Worm (Caenorhabditis elegans): Measurements from ENCODE around the gene mrp-1.

The mrp-1 gene

DNA sequence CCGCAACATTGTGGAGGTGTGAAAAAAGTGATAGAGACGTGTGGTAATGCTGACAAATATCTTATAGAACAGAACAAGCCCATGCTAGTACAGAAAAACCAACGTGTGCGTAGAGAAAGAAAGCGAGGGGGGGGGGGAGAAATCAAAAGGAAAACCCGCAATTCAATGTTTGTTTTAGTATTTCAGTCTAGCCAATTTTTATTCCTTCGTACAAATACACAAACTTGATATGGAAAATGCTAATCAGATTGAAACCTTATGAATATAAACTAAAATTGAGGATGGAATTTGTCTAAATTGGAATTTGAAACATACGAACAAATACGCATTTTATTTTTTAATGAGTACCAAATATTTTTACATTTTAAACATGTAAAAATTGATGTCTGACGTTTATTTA, at the start of gene mrp-1:
mrp-1 (minus strand) TSS at position 101 of the 400 bp plus-strand sequence.
- no peak for TF ChIP-seq aly-1 (tag; optimal IDR thresholded peaks at IDR 0.05)
- no peak for TF ChIP-seq hnd-1 (tag; optimal IDR thresholded peaks at IDR 0.05)
- TF ChIP-seq pes-1 (GFP tag; IDR thresholded peaks at IDR 0.05), result no peak
- no peak for TF ChIP-seq tbx-37 (GFP tag; conservative IDR thresholded peaks at IDR 0.05)
- no peak for TF ChIP-seq ets-7 (tag; optimal IDR thresholded peaks at IDR 0.05)
- TF ChIP-seq sea-1 (GFP tag; conservative IDR thresholded peaks at IDR 0.05), result no peak
- no peak for TF ChIP-seq tbx-11 (GFP tag; IDR thresholded peaks at IDR 0.05)
- no peak for TF ChIP-seq B0310.2 (tag; optimal IDR thresholded peaks at IDR 0.05)
- TF ChIP-seq hmbx-1 (tag; optimal IDR thresholded peaks at IDR 0.05), result no peak
- TF ChIP-seq ama-1 (optimal IDR thresholded peaks at IDR 0.05), result no peak
- TF ChIP-seq tra-4 (tag; optimal IDR thresholded peaks at IDR 0.05), result no peak
- no peak for TF ChIP-seq scrt-1 (GFP tag; IDR thresholded peaks at IDR 0.05)
- TF ChIP-seq ceh-36 (tag; optimal IDR thresholded peaks at IDR 0.05), result no peak
- no peak for TF ChIP-seq F13C5.2 (tag; optimal IDR thresholded peaks at IDR 0.05)

DNA sequence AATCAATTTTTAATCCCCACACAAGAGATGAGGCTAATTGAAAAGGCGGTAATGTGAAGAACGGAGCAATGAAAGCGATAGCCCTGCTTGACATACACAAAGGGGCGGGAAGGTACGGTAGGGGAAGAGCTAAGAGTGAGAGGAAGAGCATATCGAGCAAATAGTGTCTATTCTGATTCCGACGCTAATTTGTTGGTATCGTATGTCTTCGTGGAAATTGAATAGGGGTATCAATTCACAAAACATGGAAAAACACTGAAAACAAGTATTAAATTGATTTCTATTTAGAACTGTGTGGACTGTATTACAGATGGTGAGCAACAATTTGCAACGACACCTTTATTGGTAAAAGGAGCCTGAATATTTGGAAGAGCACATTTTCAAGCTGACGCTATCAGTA, 49.2 kb upstream of the mrp-1 start, which contains the start of gene pha-2:
pha-2 (minus strand) TSS at position 101 of the 400 bp plus-strand sequence.
- TF ChIP-seq hnd-1 (tag; optimal IDR thresholded peaks at IDR 0.05) (no peak), ets-7 (tag; optimal IDR thresholded peaks at IDR 0.05) (no peak), hmg-4 (GFP tag; optimal IDR thresholded peaks at IDR 0.05) (no peak), ceh-36 (tag; optimal IDR thresholded peaks at IDR 0.05) (no peak), sea-1 (GFP tag; conservative IDR thresholded peaks at IDR 0.05) (no peak), ama-1 (optimal IDR thresholded peaks at IDR 0.05) (no peak), flt-1 (GFP tag; IDR thresholded peaks at IDR 0.05) (no peak), ceh-13 (GFP tag; optimal IDR thresholded peaks at IDR 0.05) (no peak), F13C5.2 (tag; optimal IDR thresholded peaks at IDR 0.05) (no peak)

DNA sequence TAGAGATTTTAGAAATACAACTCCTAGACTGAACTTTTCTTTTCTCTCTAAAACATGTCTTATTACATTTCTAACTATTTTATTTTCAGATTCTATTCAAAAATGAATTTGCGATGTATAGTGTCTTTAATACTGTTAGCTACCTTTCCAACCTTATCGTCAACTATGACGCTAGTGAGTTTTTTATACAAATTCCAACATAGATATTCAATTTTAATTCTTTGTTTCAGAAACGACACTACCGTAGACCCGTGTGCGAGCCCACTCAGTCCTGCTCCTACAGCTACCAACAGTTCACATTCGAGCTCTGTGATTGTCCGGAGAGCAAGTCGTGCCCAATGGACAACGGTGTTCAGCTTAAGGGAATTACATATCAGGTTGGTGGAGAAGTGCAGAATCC, 41.4 kb upstream of the mrp-1 start, which contains the start of gene M6.4:
M6.4 (plus strand) TSS at position 55 of the 400 bp plus-strand sequence.
- TF ChIP-seq F13C5.2 (tag; optimal IDR thresholded peaks at IDR 0.05), result no peak
- TF ChIP-seq tbx-37 (GFP tag; conservative IDR thresholded peaks at IDR 0.05), result no peak
- TF ChIP-seq ceh-13 (GFP tag; optimal IDR thresholded peaks at IDR 0.05), result no peak
- no peak for TF ChIP-seq ceh-36 (tag; optimal IDR thresholded peaks at IDR 0.05)
- TF ChIP-seq ets-7 (tag; optimal IDR thresholded peaks at IDR 0.05), result no peak

DNA sequence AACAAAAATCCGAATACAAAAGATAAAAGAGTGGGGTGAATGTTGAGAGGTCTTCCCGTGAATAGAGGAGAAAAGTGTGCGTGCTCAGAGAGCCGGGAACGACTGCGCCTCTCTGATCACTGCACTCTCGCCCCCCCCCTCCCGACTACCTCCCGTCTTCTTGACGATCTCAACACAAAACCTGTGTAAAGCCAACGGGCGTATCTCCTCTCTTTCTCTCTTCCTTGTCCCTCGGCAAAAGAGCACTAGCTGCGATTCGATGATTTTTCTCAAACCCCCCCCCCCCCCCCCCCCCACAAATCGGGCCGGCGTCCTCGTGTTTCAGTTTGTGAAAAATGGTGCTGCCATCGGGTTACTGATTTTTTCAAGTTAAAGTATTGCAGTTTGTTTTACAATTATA, 34.0 kb upstream of the mrp-1 start:
- TF ChIP-seq ama-1 (optimal IDR thresholded peaks at IDR 0.05), result no peak
- TF ChIP-seq B0310.2 (tag; optimal IDR thresholded peaks at IDR 0.05), result no peak
- TF ChIP-seq ets-7 (tag; optimal IDR thresholded peaks at IDR 0.05), result no peak
- TF ChIP-seq hnd-1 (tag; optimal IDR thresholded peaks at IDR 0.05), result no peak
- no peak for TF ChIP-seq sea-1 (GFP tag; conservative IDR thresholded peaks at IDR 0.05)
- TF ChIP-seq F13C5.2 (tag; optimal IDR thresholded peaks at IDR 0.05), result no peak
- TF ChIP-seq hmbx-1 (tag; optimal IDR thresholded peaks at IDR 0.05), result no peak
- no peak for TF ChIP-seq ceh-36 (tag; optimal IDR thresholded peaks at IDR 0.05)
- TF ChIP-seq flt-1 (GFP tag; IDR thresholded peaks at IDR 0.05), result no peak
- TF ChIP-seq tbx-37 (GFP tag; conservative IDR thresholded peaks at IDR 0.05), result no peak
- no peak for TF ChIP-seq tbx-11 (GFP tag; IDR thresholded peaks at IDR 0.05)
- no peak for TF ChIP-seq aly-1 (tag; optimal IDR thresholded peaks at IDR 0.05)
- TF ChIP-seq tra-4 (tag; optimal IDR thresholded peaks at IDR 0.05), result no peak
- TF ChIP-seq ceh-13 (GFP tag; optimal IDR thresholded peaks at IDR 0.05), result no peak
- no peak for TF ChIP-seq pes-1 (GFP tag; IDR thresholded peaks at IDR 0.05)
- no peak for TF ChIP-seq hmg-4 (GFP tag; optimal IDR thresholded peaks at IDR 0.05)
- no peak for TF ChIP-seq scrt-1 (GFP tag; IDR thresholded peaks at IDR 0.05)

DNA sequence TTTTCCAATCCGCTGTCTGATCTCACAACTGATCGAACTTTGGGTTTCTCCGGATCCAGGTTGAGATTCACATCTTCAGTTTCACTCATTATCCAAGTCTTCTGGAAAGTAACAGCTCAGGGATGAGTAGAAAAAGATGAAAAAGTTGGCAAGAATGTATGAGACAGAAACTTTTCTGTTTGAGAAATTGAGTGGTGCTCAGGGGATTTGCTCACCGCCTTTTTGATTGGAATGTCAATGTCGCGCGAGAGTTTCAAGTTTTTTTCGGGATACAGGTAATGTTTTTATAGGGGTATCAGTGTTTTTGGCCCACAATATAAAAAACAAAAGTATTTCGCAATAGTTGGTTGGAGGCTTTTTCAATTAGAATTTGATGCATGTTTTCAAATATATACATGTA, 33.5 kb upstream of the mrp-1 start, which contains the start of gene unc-96:
unc-96 (minus strand) TSS at position 101 of the 400 bp plus-strand sequence.
- TF ChIP-seq tbx-37 (GFP tag; conservative IDR thresholded peaks at IDR 0.05), result no peak
- no peak for TF ChIP-seq pes-1 (GFP tag; IDR thresholded peaks at IDR 0.05)
- TF ChIP-seq ama-1 (optimal IDR thresholded peaks at IDR 0.05), result no peak
- TF ChIP-seq hnd-1 (tag; optimal IDR thresholded peaks at IDR 0.05), result no peak
- no peak for TF ChIP-seq tra-4 (tag; optimal IDR thresholded peaks at IDR 0.05)
- no peak for TF ChIP-seq ceh-36 (tag; optimal IDR thresholded peaks at IDR 0.05)
- TF ChIP-seq tbx-11 (GFP tag; IDR thresholded peaks at IDR 0.05), result no peak
- no peak for TF ChIP-seq B0310.2 (tag; optimal IDR thresholded peaks at IDR 0.05)
- TF ChIP-seq aly-1 (tag; optimal IDR thresholded peaks at IDR 0.05), result no peak
- TF ChIP-seq sea-1 (GFP tag; conservative IDR thresholded peaks at IDR 0.05), result no peak
- no peak for TF ChIP-seq hmg-4 (GFP tag; optimal IDR thresholded peaks at IDR 0.05)
- no peak for TF ChIP-seq hmbx-1 (tag; optimal IDR thresholded peaks at IDR 0.05)
- no peak for TF ChIP-seq ets-7 (tag; optimal IDR thresholded peaks at IDR 0.05)
- TF ChIP-seq F13C5.2 (tag; optimal IDR thresholded peaks at IDR 0.05), result no peak
- no peak for TF ChIP-seq scrt-1 (GFP tag; IDR thresholded peaks at IDR 0.05)
- no peak for TF ChIP-seq flt-1 (GFP tag; IDR thresholded peaks at IDR 0.05)
- TF ChIP-seq ceh-13 (GFP tag; optimal IDR thresholded peaks at IDR 0.05), result no peak

DNA sequence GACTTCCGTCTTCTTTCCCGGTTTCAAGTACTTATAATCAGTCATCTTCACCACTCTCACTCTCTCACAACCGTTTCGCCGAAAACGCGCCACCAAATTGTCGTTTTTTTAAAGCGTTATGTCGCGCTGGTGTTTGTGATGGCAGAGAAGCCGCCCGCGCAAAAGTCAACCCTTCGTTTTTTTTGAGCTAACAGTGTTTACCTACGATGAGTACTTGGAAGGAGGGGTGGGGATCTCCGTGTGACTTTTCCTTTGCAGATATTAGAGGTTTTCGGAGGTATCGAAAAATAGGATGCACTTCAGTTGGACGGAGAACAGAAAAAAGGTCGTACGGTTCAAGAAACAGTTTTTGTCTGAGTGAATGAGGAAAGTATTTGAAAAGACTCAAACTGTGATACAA, 30.0 kb upstream of the mrp-1 start:
- TF ChIP-seq aly-1 (tag; optimal IDR thresholded peaks at IDR 0.05), result no peak
- TF ChIP-seq hnd-1 (tag; optimal IDR thresholded peaks at IDR 0.05), result no peak
- TF ChIP-seq hmg-4 (GFP tag; optimal IDR thresholded peaks at IDR 0.05), result no peak
- no peak for TF ChIP-seq tbx-11 (GFP tag; IDR thresholded peaks at IDR 0.05)
- TF ChIP-seq ceh-36 (tag; optimal IDR thresholded peaks at IDR 0.05), result no peak
- TF ChIP-seq tbx-37 (GFP tag; conservative IDR thresholded peaks at IDR 0.05), result no peak
- TF ChIP-seq flt-1 (GFP tag; IDR thresholded peaks at IDR 0.05), result no peak
- no peak for TF ChIP-seq F13C5.2 (tag; optimal IDR thresholded peaks at IDR 0.05)
- TF ChIP-seq B0310.2 (tag; optimal IDR thresholded peaks at IDR 0.05), result no peak
- no peak for TF ChIP-seq ets-7 (tag; optimal IDR thresholded peaks at IDR 0.05)
- TF ChIP-seq ama-1 (optimal IDR thresholded peaks at IDR 0.05), result no peak
- TF ChIP-seq sea-1 (GFP tag; conservative IDR thresholded peaks at IDR 0.05), result no peak

DNA sequence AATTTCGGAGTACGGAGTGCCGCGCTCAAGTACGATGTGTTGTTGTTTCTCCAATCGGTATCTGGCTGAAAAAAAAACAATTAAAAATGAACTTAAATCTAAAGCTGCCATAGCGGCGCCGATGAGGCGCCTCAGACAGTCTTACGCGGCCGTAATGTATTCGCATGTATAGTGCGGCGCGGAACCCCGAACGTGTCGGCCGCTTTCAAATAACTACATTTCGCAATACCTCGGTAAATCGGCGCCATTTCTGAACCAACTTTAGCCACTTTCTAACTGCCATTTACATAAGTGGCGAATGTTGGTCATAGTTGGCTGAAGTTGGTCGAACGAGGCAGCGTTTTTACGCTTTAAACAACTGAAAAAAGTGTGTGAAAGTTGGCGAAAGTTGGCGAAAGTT, 25.1 kb upstream of the mrp-1 start:
- TF ChIP-seq sea-1 (GFP tag; conservative IDR thresholded peaks at IDR 0.05) (no peak), B0310.2 (tag; optimal IDR thresholded peaks at IDR 0.05) (no peak), flt-1 (GFP tag; IDR thresholded peaks at IDR 0.05) (no peak), F13C5.2 (tag; optimal IDR thresholded peaks at IDR 0.05) (no peak), ceh-13 (GFP tag; optimal IDR thresholded peaks at IDR 0.05) (no peak), tbx-11 (GFP tag; IDR thresholded peaks at IDR 0.05) (no peak), ceh-36 (tag; optimal IDR thresholded peaks at IDR 0.05) (no peak)
